Worm (Caenorhabditis elegans): ENCODE results near the gene fbxa-151.
A peak's percentile ranks its signal among the peaks of the same experiment; 100 is the strongest.

The fbxa-151 gene

ce11 chrIII:1218221-1218620 lies 48.5 kb downstream of the fbxa-151 start (continued):
- TF ChIP-seq rnt-1 (tag; optimal IDR thresholded peaks at IDR 0.05) (peak; percentile 33), hlh-4 (tag; optimal IDR thresholded peaks at IDR 0.05) (no peak), nhr-19 (GFP tag; conservative IDR thresholded peaks at IDR 0.05) (no peak), xbp-1 (tag; optimal IDR thresholded peaks at IDR 0.05) (no peak), skn-1 (tag; optimal IDR thresholded peaks at IDR 0.05) (no peak), nhr-77 (tag; optimal IDR thresholded peaks at IDR 0.05) (no peak), elt-2 (tag; optimal IDR thresholded peaks at IDR 0.05) (no peak), ceh-63 (GFP tag; optimal IDR thresholded peaks at IDR 0.05) (no peak), nhr-90 (tag; optimal IDR thresholded peaks at IDR 0.05; ENCODE audit: poor library complexity) (peak; percentile 24), alr-1 (tag; optimal IDR thresholded peaks at IDR 0.05; ENCODE audit: borderline replicate concordance) (no peak), unc-86 (tag; optimal IDR thresholded peaks at IDR 0.05) (no peak)

- TF ChIP-seq unc-98 (GFP tag; IDR thresholded peaks at IDR 0.05) (no peak), ama-1 (optimal IDR thresholded peaks at IDR 0.05) (no peak), lin-15B (tag; optimal IDR thresholded peaks at IDR 0.05) (no peak), hpl-2 (GFP tag; optimal IDR thresholded peaks at IDR 0.05) (no peak), efl-3 (GFP tag; optimal IDR thresholded peaks at IDR 0.05) (no peak), blmp-1 (tag; optimal IDR thresholded peaks at IDR 0.05) (no peak), zip-4 (GFP tag; optimal IDR thresholded peaks at IDR 0.05) (no peak), ztf-4 (tag; optimal IDR thresholded peaks at IDR 0.05) (no peak), ztf-11 (tag; optimal IDR thresholded peaks at IDR 0.05) (no peak), egl-13 (tag; optimal IDR thresholded peaks at IDR 0.05) (no peak), sup-37 (GFP tag; optimal IDR thresholded peaks at IDR 0.05) (no peak)
Measured at ce11 chrIII:1216096-1216495, 50.6 kb downstream of the fbxa-151 start.

Measured in whole organism, L1 larva.